Worm (Caenorhabditis elegans) whole organism, young adult: ENCODE data around the gene dpm-1.
A peak's percentile ranks its signal among the peaks of the same experiment; 100 is the strongest.

Source experiments
- B0261.1 ChIP-seq: sonication (generic microtip); optimal IDR thresholded peaks from 2 replicates; lab custom pipeline; 2016; ENCODE audit warnings: mild to moderate bottlenecking, missing genetic modification characterization, moderate library complexity, missing compliant biosample characterization
- B0336.3 ChIP-seq: fragments of 200-800 bp; sonication (Bioruptor generic); IDR thresholded peaks from 2 replicates; pipeline ENCODE4 v1.3.6; 2022; ENCODE audit warnings: missing genetic modification characterization, missing compliant biosample characterization
- D2030.7 ChIP-seq: fragments of 200-800 bp; sonication (Bioruptor generic); IDR thresholded peaks from 2 replicates; pipeline ENCODE4 v1.3.6; 2022; ENCODE audit warnings: missing genetic modification reagents, missing genetic modification characterization, missing compliant biosample characterization
- F10E7.11 ChIP-seq: sonication (generic microtip); optimal IDR thresholded peaks from 2 replicates; lab custom pipeline; 2017; ENCODE audit warnings: mild to moderate bottlenecking, missing genetic modification characterization, moderate library complexity, missing compliant biosample characterization
- F33H1.4 ChIP-seq: fragments of 200-800 bp; sonication (Bioruptor generic); IDR thresholded peaks from 2 replicates; pipeline ENCODE4 v1.3.6; 2022; ENCODE audit warnings: missing genetic modification reagents, missing genetic modification characterization, missing compliant biosample characterization
- F37B4.10 ChIP-seq: fragments of 200-800 bp; sonication (Bioruptor generic); IDR thresholded peaks from 2 replicates; pipeline ENCODE4 v1.3.6; 2022; ENCODE audit warnings: missing genetic modification characterization, missing compliant biosample characterization
- F57C9.4 ChIP-seq: sonication (generic microtip); optimal IDR thresholded peaks from 2 replicates; lab custom pipeline; 2017; ENCODE audit warnings: mild to moderate bottlenecking, missing genetic modification characterization, missing compliant biosample characterization
- K12H6.12 ChIP-seq: fragments of 200-800 bp; sonication (Bioruptor generic); optimal IDR thresholded peaks from 2 replicates; lab custom pipeline; 2018; ENCODE audit warnings: mild to moderate bottlenecking, missing genetic modification characterization, missing compliant biosample characterization
- Y95B8A.8 ChIP-seq: fragments of 200-800 bp; sonication (Bioruptor generic); IDR thresholded peaks from 2 replicates; pipeline ENCODE4 v1.3.6; 2022; ENCODE audit warnings: missing genetic modification reagents, missing genetic modification characterization, missing compliant biosample characterization
- akir-1 ChIP-seq: fragments of 200-800 bp; sonication (Bioruptor generic); optimal IDR thresholded peaks from 2 replicates; lab custom pipeline; 2018; ENCODE audit warnings: mild to moderate bottlenecking, missing genetic modification characterization, moderate library complexity, missing compliant biosample characterization
- aptf-3 ChIP-seq: fragments of 200-800 bp; sonication (Bioruptor generic); IDR thresholded peaks from 2 replicates; pipeline ENCODE4 v1.3.6; 2022; ENCODE audit warnings: missing genetic modification characterization, missing compliant biosample characterization
- attf-6 ChIP-seq: fragments of 200-800 bp; sonication (Bioruptor generic); IDR thresholded peaks from 2 replicates; pipeline ENCODE4 v1.3.6; 2022; ENCODE audit warnings: missing genetic modification reagents, missing genetic modification characterization, missing compliant biosample characterization
- ccch-3 ChIP-seq: fragments of 200-800 bp; sonication (Bioruptor generic); optimal IDR thresholded peaks from 2 replicates; lab custom pipeline; 2018; ENCODE audit warnings: mild to moderate bottlenecking, missing genetic modification characterization, missing compliant biosample characterization
- ceh-58 ChIP-seq: fragments of 200-800 bp; sonication (Bioruptor generic); IDR thresholded peaks from 2 replicates; pipeline ENCODE4 v1.3.6; 2022; ENCODE audit warnings: missing genetic modification characterization, missing compliant biosample characterization
- chd-7 ChIP-seq: sonication (generic microtip); optimal IDR thresholded peaks from 2 replicates; lab custom pipeline; 2016; ENCODE audit warnings: mild to moderate bottlenecking, missing genetic modification characterization, moderate library complexity, missing compliant biosample characterization
- dox-1 ChIP-seq: fragments of 200-800 bp; sonication (Bioruptor generic); IDR thresholded peaks from 2 replicates; pipeline ENCODE4 v1.3.6; 2022; ENCODE audit warnings: missing genetic modification reagents, missing genetic modification characterization, missing compliant biosample characterization
- gei-17 ChIP-seq: fragments of 200-800 bp; sonication (Bioruptor generic); optimal IDR thresholded peaks from 2 replicates; lab custom pipeline; 2018; ENCODE audit warnings: mild to moderate bottlenecking, missing genetic modification characterization, missing compliant biosample characterization
- him-1 ChIP-seq: sonication (generic microtip); optimal IDR thresholded peaks from 2 replicates; lab custom pipeline; 2016; ENCODE audit warnings: missing genotype, missing genetic modification reagents, missing genetic modification characterization, missing compliant biosample characterization
- hlh-26 ChIP-seq: fragments of 200-800 bp; sonication (Bioruptor generic); conservative IDR thresholded peaks from 2 replicates; pipeline ENCODE4 v1.3.6; 2022; ENCODE audit warnings: missing genetic modification reagents, missing genetic modification characterization, missing compliant biosample characterization
- hmg-20 ChIP-seq: fragments of 200-800 bp; sonication (Bioruptor generic); IDR thresholded peaks from 2 replicates; pipeline ENCODE4 v1.3.6; 2022; ENCODE audit warnings: missing genetic modification reagents, missing genetic modification characterization, missing compliant biosample characterization
- hsf-1 ChIP-seq: fragments of 200-800 bp; sonication (Bioruptor generic); IDR thresholded peaks from 2 replicates; pipeline ENCODE4 v1.3.6; 2022; ENCODE audit warnings: missing genetic modification reagents, missing genetic modification characterization, missing compliant biosample characterization
- lin-40 ChIP-seq: sonication (generic microtip); optimal IDR thresholded peaks from 2 replicates; lab custom pipeline; 2016; ENCODE audit warnings: missing genetic modification characterization, mild to moderate bottlenecking, missing compliant biosample characterization, missing genotype, missing genetic modification reagents
- lsl-1 ChIP-seq: fragments of 200-800 bp; sonication (Bioruptor generic); optimal IDR thresholded peaks from 2 replicates; lab custom pipeline; 2018; ENCODE audit warnings: mild to moderate bottlenecking, missing genetic modification characterization, moderate library complexity, missing compliant biosample characterization
- mes-4 ChIP-seq: sonication (generic microtip); optimal IDR thresholded peaks from 2 replicates; lab custom pipeline; 2016; ENCODE audit warnings: missing genotype, missing genetic modification characterization, missing compliant biosample characterization
- nhr-120 ChIP-seq: fragments of 200-800 bp; sonication (Bioruptor generic); IDR thresholded peaks from 2 replicates; pipeline ENCODE4 v1.3.6; 2022; ENCODE audit warnings: missing genetic modification characterization, missing compliant biosample characterization
- nhr-90 ChIP-seq: sonication (generic microtip); optimal IDR thresholded peaks from 2 replicates; lab custom pipeline; 2016; ENCODE audit warnings: missing genotype, mild to moderate bottlenecking, missing genetic modification characterization, missing compliant biosample characterization
- pbrm-1 ChIP-seq: fragments of 200-800 bp; sonication (Bioruptor generic); IDR thresholded peaks from 2 replicates; pipeline ENCODE4 v1.3.6; 2022; ENCODE audit warnings: missing genetic modification reagents, missing genetic modification characterization, missing compliant biosample characterization
- pha-4 ChIP-seq: fragments of 150-350 bp; sonication (generic microtip); optimal IDR thresholded peaks from 2 replicates; lab custom pipeline; 2014; ENCODE audit warnings: missing biosample characterization, missing genetic modification reagents, missing genetic modification characterization
- rpc-1 ChIP-seq, 2 experiments: fragments of 150-350 bp in 1 of 2; sonication (generic microtip) in 1 of 2; optimal IDR thresholded peaks; 2 replicates each; lab custom pipeline; 2014 to 2018; ENCODE audit warnings: missing biosample characterization in 1 of 2, missing genetic modification characterization in 1 of 2, missing genetic modification reagents in 1 of 2, missing genotype in 1 of 2
- snpc-1.1 ChIP-seq: sonication (generic microtip); optimal IDR thresholded peaks from 2 replicates; lab custom pipeline; 2017; ENCODE audit warnings: missing genetic modification characterization, mild to moderate bottlenecking, missing compliant biosample characterization, antibody characterized with exemption, moderate library complexity, missing genotype, missing genetic modification reagents; ENCODE audit not compliant: insufficient read depth
- snpc-1.3 ChIP-seq: sonication (generic microtip); optimal IDR thresholded peaks from 2 replicates; lab custom pipeline; 2017; ENCODE audit warnings: missing genetic modification characterization, mild to moderate bottlenecking, missing compliant biosample characterization, antibody characterized with exemption, moderate library complexity, missing genotype, missing genetic modification reagents; ENCODE audit not compliant: insufficient read depth
- somi-1 ChIP-seq: fragments of 200-800 bp; sonication (Bioruptor generic); optimal IDR thresholded peaks from 2 replicates; lab custom pipeline; 2018; ENCODE audit warnings: mild to moderate bottlenecking, missing genetic modification characterization, missing compliant biosample characterization
- sptf-2 ChIP-seq: fragments of 200-800 bp; sonication (Bioruptor generic); optimal IDR thresholded peaks from 2 replicates; lab custom pipeline; 2018; ENCODE audit warnings: mild to moderate bottlenecking, missing genetic modification characterization, missing compliant biosample characterization
- tbx-9 ChIP-seq: sonication (generic microtip); optimal IDR thresholded peaks from 2 replicates; lab custom pipeline; 2016; ENCODE audit warnings: borderline replicate concordance, missing genetic modification characterization, inconsistent platforms, missing compliant biosample characterization
- tlf-1 ChIP-seq: fragments of 200-800 bp; sonication (Bioruptor generic); optimal IDR thresholded peaks from 2 replicates; lab custom pipeline; 2018; ENCODE audit warnings: mild to moderate bottlenecking, missing genetic modification characterization, missing compliant biosample characterization
- unc-130 ChIP-seq: sonication (generic microtip); optimal IDR thresholded peaks from 2 replicates; lab custom pipeline; 2016; ENCODE audit warnings: missing genetic modification reagents, missing genetic modification characterization, missing compliant biosample characterization
- unc-62 ChIP-seq: fragments of 150-350 bp; optimal IDR thresholded peaks from 2 replicates; lab custom pipeline; 2014; ENCODE audit warnings: missing biosample characterization, missing genetic modification reagents, missing genetic modification characterization
- zfh-2 ChIP-seq: fragments of 200-800 bp; sonication (Bioruptor generic); conservative IDR thresholded peaks from 2 replicates; pipeline ENCODE4 v1.3.6; 2022; ENCODE audit warnings: missing genetic modification reagents, missing genetic modification characterization, missing compliant biosample characterization
- ztf-28 ChIP-seq: fragments of 200-800 bp; sonication (Bioruptor generic); IDR thresholded peaks from 2 replicates; pipeline ENCODE4 v1.3.6; 2022; ENCODE audit warnings: missing genetic modification reagents, missing genetic modification characterization, missing compliant biosample characterization

Gene dpm-1

DNA sequence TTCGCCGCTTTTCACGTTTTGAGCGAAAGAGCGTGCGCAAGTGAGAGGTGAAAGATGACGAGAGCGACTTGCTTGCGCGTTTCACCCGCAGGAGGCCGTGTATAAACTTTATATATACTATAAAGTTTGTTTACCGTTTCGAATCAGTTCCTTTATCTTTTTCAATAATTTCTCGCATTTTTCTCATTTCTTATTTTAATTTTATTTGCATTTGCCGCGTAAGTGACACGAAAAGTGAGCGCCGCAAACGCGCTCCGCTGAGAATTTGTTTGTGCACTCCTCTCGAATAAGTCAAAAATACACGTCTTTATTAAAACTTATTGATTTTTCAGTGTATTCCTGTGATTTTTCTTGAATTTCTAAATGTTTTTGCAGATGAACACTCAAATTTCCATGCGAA is 1.9 kb upstream of the dpm-1 start, which contains the start of gene mrpl-55 (continued):
- TF ChIP-seq snpc-1.3 (tag; lab: Kevin White, UChicago) (peak; percentile 33), hlh-26 (GFP tag; lab: Robert Waterston, UW) (no peak), akir-1 (GFP tag; lab: Kevin White, UChicago) (no peak), snpc-1.1 (tag; lab: Kevin White, UChicago) (no peak), him-1 (tag; lab: Kevin White, UChicago) (peak; percentile 41), K12H6.12 (tag; lab: Kevin White, UChicago) (peak; percentile 29), zfh-2 (GFP tag; lab: Robert Waterston, UW) (no peak), dox-1 (GFP tag; lab: Robert Waterston, UW) (peak; percentile 63; the same call in 1 of the 2 replicates), pbrm-1 (GFP tag; lab: Robert Waterston, UW) (peak; percentile 47; the same call in 1 of the 2 replicates), aptf-3 (GFP tag; lab: Robert Waterston, UW) (no peak), somi-1 (GFP tag; lab: Kevin White, UChicago) (no peak), B0336.3 (peak; percentile 40; the same call in 1 of the 2 replicates), ccch-3 (GFP tag; lab: Kevin White, UChicago) (no peak), F37B4.10 (GFP tag; lab: Robert Waterston, UW) (no peak), B0261.1 (tag; lab: Kevin White, UChicago) (no peak), ceh-58 (no peak), lin-40 (tag; lab: Kevin White, UChicago) (peak; percentile 79), F57C9.4 (tag; lab: Kevin White, UChicago) (no peak), gei-17 (no peak), unc-130 (GFP tag; lab: Kevin White, UChicago) (peak; percentile 18), mes-4 (tag; lab: Kevin White, UChicago) (no peak), hmg-20 (no peak), unc-62 (GFP tag; lab: Kevin White, UChicago) (no peak), pha-4 (no peak), D2030.7 (peak; percentile 73), Y95B8A.8 (no peak), tlf-1 (GFP tag; lab: Kevin White, UChicago) (peak; percentile 27), chd-7 (no peak), hsf-1 (GFP tag; lab: Robert Waterston, UW) (no peak), attf-6 (GFP tag; lab: Robert Waterston, UW) (no peak)

DNA sequence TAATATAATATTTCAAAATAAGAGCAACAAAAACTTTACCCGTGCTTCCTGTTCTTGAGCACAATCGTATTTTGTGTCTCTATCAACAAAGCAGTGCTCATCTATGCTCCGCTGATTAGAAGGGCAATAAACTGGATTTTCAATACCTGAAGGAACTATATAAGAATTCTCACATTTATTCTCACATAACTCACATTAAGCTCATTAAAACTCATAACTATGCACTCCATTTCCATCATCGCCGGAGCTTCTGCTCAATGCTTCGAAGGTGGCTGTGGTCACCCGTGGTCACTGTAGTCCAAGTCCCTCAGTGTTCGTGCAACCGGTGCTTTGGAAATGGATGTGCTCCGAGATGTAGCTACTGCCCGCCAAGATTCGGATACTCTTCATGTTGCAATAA is 9.3 kb downstream of the dpm-1 start, which contains the start of the genes Y66H1A.8 and M04G7.5:
Gene Y66H1A.8 (minus strand): TSS at position 101 of the 400 bp plus-strand sequence.
Gene M04G7.5 (plus strand): TSS at position 258 of the 400 bp plus-strand sequence.
- no peak for TF ChIP-seq rpc-1 (optimal IDR thresholded peaks at IDR 0.05; lab: Kevin White, UChicago)
- no peak for TF ChIP-seq rpc-1 (tag; optimal IDR thresholded peaks at IDR 0.05; lab: Kevin White, UChicago)
- no peak for TF ChIP-seq F10E7.11 (tag; lab: Kevin White, UChicago)
- no peak for TF ChIP-seq ztf-28 (GFP tag; lab: Robert Waterston, UW)
- no peak for TF ChIP-seq nhr-120 (GFP tag; lab: Robert Waterston, UW)
- TF ChIP-seq him-1 (tag; lab: Kevin White, UChicago), result no peak
- TF ChIP-seq tbx-9 (tag; lab: Kevin White, UChicago), result no peak
- TF ChIP-seq F33H1.4, result no peak
- no peak for TF ChIP-seq B0336.3
- TF ChIP-seq nhr-90 (tag; lab: Kevin White, UChicago), result no peak
- TF ChIP-seq lsl-1 (GFP tag; lab: Kevin White, UChicago), result no peak
- TF ChIP-seq tlf-1 (GFP tag; lab: Kevin White, UChicago), result no peak
- no peak for TF ChIP-seq sptf-2 (GFP tag; lab: Kevin White, UChicago)
